Worm (Caenorhabditis elegans): ENCODE results near the gene C05C9.1.

- TF ChIP-seq ceh-40 (GFP tag; IDR thresholded peaks at IDR 0.05) (no peak), ama-1 (optimal IDR thresholded peaks at IDR 0.05) (no peak), ama-1 (GFP tag; optimal IDR thresholded peaks at IDR 0.05) (no peak), F23B12.7 (tag; optimal IDR thresholded peaks at IDR 0.05; ENCODE audit: insufficient read depth) (no peak), ztf-22 (GFP tag; optimal IDR thresholded peaks at IDR 0.05) (no peak), F33H1.4 (GFP tag; IDR thresholded peaks at IDR 0.05) (no peak), him-1 (tag; optimal IDR thresholded peaks at IDR 0.05) (no peak), B0261.1 (tag; optimal IDR thresholded peaks at IDR 0.05) (no peak), rpc-1 (optimal IDR thresholded peaks at IDR 0.05) (no peak), rpc-1 (tag; optimal IDR thresholded peaks at IDR 0.05) (no peak), lin-35 (GFP tag; optimal IDR thresholded peaks at IDR 0.05) (no peak), attf-5 (GFP tag; optimal IDR thresholded peaks at IDR 0.05) (no peak)
Observed at ce11 chrX:11120808-11121207, 39.8 kb upstream of the C05C9.1 start, which contains the start of gene R08B4.3.
